Worm (Caenorhabditis elegans): ENCODE data around the gene rgs-6.

DNA sequence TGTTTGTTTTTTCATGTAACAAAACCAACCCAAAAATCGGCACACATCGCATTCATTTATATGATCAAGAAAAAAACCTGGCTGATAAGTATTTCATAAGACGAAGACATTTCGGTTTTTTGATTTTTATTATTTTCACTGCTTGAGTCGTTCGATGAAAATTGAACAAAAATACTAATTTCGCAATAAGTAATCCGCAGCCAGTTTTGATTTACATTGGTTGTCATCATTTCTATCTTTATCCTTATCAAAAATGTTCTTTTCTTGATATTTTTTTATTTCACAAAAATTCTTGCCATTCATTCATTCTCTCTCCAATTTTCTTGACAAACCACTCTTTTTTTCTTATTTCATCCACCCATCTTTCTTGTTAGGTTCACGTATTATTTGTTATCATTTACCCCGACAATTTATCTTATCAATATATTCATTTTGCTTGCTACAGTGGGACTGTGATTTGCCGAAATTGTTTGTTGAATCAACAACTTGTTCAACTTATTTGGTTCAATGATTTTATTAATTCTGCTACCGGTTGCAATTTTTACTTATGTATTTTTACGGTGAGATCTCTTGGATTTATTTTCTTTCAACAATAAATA lies 19.4 kb downstream of the rgs-6 start, which contains the start of gene cyp-43A1:
- TF ChIP-seq ref-2 (tag; optimal IDR thresholded peaks at IDR 0.05) (no peak), mec-3 (tag; optimal IDR thresholded peaks at IDR 0.05; ENCODE audit: borderline replicate concordance) (no peak), ceh-45 (GFP tag; IDR thresholded peaks at IDR 0.05) (no peak), ceh-22 (tag; optimal IDR thresholded peaks at IDR 0.05) (no peak), rnt-1 (tag; optimal IDR thresholded peaks at IDR 0.05) (no peak), nhr-11 (tag; optimal IDR thresholded peaks at IDR 0.05) (no peak), nfya-1 (tag; optimal IDR thresholded peaks at IDR 0.05) (no peak)
